Worm (Caenorhabditis elegans) whole organism, L1 larva: ENCODE measurements around the gene rabs-5.

Source experiments
- ama-1 ChIP-seq: fragments of 150-350 bp; optimal IDR thresholded peaks from 2 replicates; lab custom pipeline; 2014
- efl-3 ChIP-seq: fragments of 200-800 bp; sonication (Bioruptor generic); optimal IDR thresholded peaks from 2 replicates; lab custom pipeline; 2018; ENCODE audit warnings: mild to moderate bottlenecking, missing genetic modification characterization, missing compliant biosample characterization
- tbx-2 ChIP-seq: sonication (generic microtip); optimal IDR thresholded peaks from 2 replicates; lab custom pipeline; 2016; ENCODE audit warnings: missing genetic modification characterization, missing compliant biosample characterization

DNA sequence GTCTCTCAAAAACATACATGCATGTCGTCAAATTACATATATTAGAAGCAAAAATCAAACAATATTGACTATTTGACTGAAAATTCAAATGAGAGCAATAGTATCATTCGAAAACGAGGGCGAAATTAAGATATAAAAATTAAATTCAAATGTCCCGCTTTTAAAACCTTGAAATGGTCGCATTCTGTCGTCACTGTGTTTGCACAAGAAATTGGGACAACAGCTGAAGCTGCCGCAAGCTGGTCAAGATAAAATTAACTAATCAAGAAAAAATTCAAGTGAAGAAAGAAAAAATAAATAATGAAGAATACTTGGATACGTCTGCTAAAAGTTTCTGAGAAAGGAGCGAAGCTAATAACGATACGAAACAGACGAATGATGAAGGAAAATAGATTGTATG is 5.2 kb upstream of the rabs-5 start:
- TF ChIP-seq efl-3 (GFP tag; lab: Kevin White, UChicago) (no peak), tbx-2 (tag; lab: Kevin White, UChicago) (no peak), ama-1 (lab: Kevin White, UChicago) (no peak)
